Worm (Caenorhabditis elegans): ENCODE measurements around the gene F16B4.7.

- TF ChIP-seq him-1 (tag; optimal IDR thresholded peaks at IDR 0.05): no peak
- TF ChIP-seq W03F9.2 (tag; optimal IDR thresholded peaks at IDR 0.05): no peak
- TF ChIP-seq dao-5 (tag; optimal IDR thresholded peaks at IDR 0.05): no peak
These were observed 34.8 kb upstream of the F16B4.7 start for ce11 chrV:1550697-1551096.
